Fruit fly (Drosophila melanogaster): Measurements from ENCODE around the gene Dysb.
A peak's percentile ranks its signal among the peaks of the same experiment; 100 is the strongest.

The Dysb gene

DNA sequence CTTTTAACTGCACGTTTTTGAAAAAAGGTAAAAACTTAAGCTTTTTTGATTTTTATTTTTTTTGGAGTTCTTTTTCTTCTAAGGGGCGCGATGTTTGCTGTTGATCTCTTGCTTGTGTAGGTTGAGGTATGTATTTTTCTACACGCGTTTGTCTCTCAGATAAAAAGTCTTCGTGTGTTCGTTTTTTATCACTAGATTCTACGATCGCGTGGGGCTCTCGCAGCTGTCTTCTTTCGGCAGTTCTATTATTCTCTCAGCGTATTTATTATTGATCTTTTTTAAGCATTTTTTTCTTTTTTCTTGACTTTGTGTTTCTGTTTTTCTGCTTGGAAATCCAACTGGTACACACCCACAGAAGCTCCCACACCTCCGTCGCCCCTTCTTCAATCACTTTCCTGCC is 27.5 kb downstream of the Dysb start (continued):
- TF ChIP-seq CG5245 (GFP tag; optimal IDR thresholded peaks at IDR 0.05) (no peak), CG13624 (GFP tag; optimal IDR thresholded peaks at IDR 0.05) (no peak), CG1603 (tag; optimal IDR thresholded peaks at IDR 0.05) (no peak), bsh (GFP tag; optimal IDR thresholded peaks at IDR 0.05) (no peak), D19A (tag; optimal IDR thresholded peaks at IDR 0.05) (no peak), fd96Cb (tag; optimal IDR thresholded peaks at IDR 0.05) (no peak), sens (GFP tag) (peak; percentile 52), sr (GFP tag; IDR thresholded peaks at IDR 0.05) (0 out of 3 replicates have a peak, but pooled peaks have one; percentile 37), Meics (GFP tag; optimal IDR thresholded peaks at IDR 0.05) (no peak), Elba2 (GFP tag; optimal IDR thresholded peaks at IDR 0.05) (no peak), CG16779 (GFP tag; IDR thresholded peaks at IDR 0.05) (no peak), CG17359 (tag; optimal IDR thresholded peaks at IDR 0.05) (peak; percentile 31), Opbp (GFP tag; IDR thresholded peaks at IDR 0.05; ENCODE audit: partially characterized antibody) (no peak), CG1792 (GFP tag; optimal IDR thresholded peaks at IDR 0.05) (no peak), Adf1 (GFP tag; IDR thresholded peaks at IDR 0.05) (no peak), maf-S (GFP tag; optimal IDR thresholded peaks at IDR 0.05) (no peak), CG3407 (GFP tag; optimal IDR thresholded peaks at IDR 0.05) (no peak), CG13123 (GFP tag; optimal IDR thresholded peaks at IDR 0.05) (no peak), CG6765 (GFP tag; optimal IDR thresholded peaks at IDR 0.05) (no peak), trh (GFP tag; optimal IDR thresholded peaks at IDR 0.05) (no peak), tap (tag; optimal IDR thresholded peaks at IDR 0.05) (no peak), tx (GFP tag; optimal IDR thresholded peaks at IDR 0.05) (no peak), trem (tag; optimal IDR thresholded peaks at IDR 0.05) (no peak), Poxn (GFP tag; IDR thresholded peaks at IDR 0.05) (no peak), C15 (GFP tag; IDR thresholded peaks at IDR 0.05) (no peak), B-H2 (GFP tag; optimal IDR thresholded peaks at IDR 0.05) (peak; percentile 60), ato (GFP tag; IDR thresholded peaks at IDR 0.05; ENCODE audit: partially characterized antibody) (no peak), CG17361 (GFP tag; IDR thresholded peaks at IDR 0.05) (no peak), Hr51 (GFP tag; optimal IDR thresholded peaks at IDR 0.05) (no peak), p53 (GFP tag; optimal IDR thresholded peaks at IDR 0.05) (no peak), Atf-2 (GFP tag; optimal IDR thresholded peaks at IDR 0.05) (no peak), gsb (GFP tag; IDR thresholded peaks at IDR 0.05) (no peak), Dref (GFP tag; IDR thresholded peaks at IDR 0.05) (no peak), ash1 (GFP tag; optimal IDR thresholded peaks at IDR 0.05) (no peak), CG1832 (GFP tag; optimal IDR thresholded peaks at IDR 0.05) (no peak), unc-4 (GFP tag; IDR thresholded peaks at IDR 0.05; ENCODE audit: partially characterized antibody) (no peak), nerfin-2 (GFP tag; IDR thresholded peaks at IDR 0.05; ENCODE audit: partially characterized antibody) (no peak), CG15696 (tag; optimal IDR thresholded peaks at IDR 0.05) (no peak), ap (GFP tag; IDR thresholded peaks at IDR 0.05) (no peak), cwo (GFP tag; optimal IDR thresholded peaks at IDR 0.05) (peak; percentile 70), ftz-f1 (GFP tag; optimal IDR thresholded peaks at IDR 0.05) (no peak), Fer2 (tag; optimal IDR thresholded peaks at IDR 0.05) (no peak), CG11723 (GFP tag; optimal IDR thresholded peaks at IDR 0.05) (no peak), PHDP (tag; optimal IDR thresholded peaks at IDR 0.05) (peak; percentile 1), Lhr (GFP tag; optimal IDR thresholded peaks at IDR 0.05) (no peak), Pdp1 (GFP tag; optimal IDR thresholded peaks at IDR 0.05) (no peak), CG15514 (GFP tag; optimal IDR thresholded peaks at IDR 0.05) (no peak), CG1233 (GFP tag; optimal IDR thresholded peaks at IDR 0.05) (no peak), Nf-YC (tag; optimal IDR thresholded peaks at IDR 0.05) (peak; percentile 12), danr (GFP tag; IDR thresholded peaks at IDR 0.05) (no peak), lab (GFP tag; optimal IDR thresholded peaks at IDR 0.05) (peak; percentile 55)
